Fruit fly (Drosophila melanogaster): ENCODE results near the gene Clic.

Clic gene

DNA sequence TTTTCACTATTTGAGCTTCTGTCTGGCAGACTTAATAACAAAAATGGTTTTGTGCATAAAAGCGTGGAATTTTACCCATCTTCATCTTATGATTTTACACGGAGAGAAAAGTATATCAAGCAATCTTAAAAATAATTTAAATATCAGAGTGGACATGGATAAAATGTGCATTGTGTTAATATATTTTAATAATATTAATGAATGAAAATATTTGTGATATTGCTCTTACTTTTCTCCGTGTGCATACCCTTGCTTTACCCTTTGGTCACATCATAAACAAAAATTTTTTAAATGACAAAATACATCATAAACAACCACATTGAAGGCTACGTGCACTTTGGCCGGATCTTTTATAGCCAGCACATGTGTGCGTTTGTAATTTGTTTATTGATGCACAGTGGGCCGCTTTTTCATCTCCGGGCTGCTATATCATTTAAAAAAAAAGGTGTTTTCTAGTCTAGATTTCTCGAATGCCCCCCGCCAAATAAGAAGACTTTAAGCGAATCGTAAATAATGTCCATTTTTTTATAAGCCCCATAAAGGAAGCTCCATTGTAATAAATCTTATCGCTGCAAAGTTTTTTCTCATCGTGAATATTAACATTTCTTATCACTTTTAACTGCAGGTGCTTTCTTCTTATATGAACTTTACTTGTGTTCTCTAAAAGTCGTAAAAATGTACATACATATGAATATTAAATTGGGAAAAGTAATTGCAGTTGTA, 57.5 kb downstream of the Clic start (continued):
- TF ChIP-seq Dbx (GFP tag; IDR thresholded peaks at IDR 0.05) = 0 out of 3 replicates have a peak, but pooled peaks have one; percentile 15
- no peak for TF ChIP-seq CG12299 (tag; optimal IDR thresholded peaks at IDR 0.05)
- no peak for TF ChIP-seq h (optimal IDR thresholded peaks at IDR 0.05)
- TF ChIP-seq CG14014 (GFP tag; IDR thresholded peaks at IDR 0.05) = peak; percentile 61
- no peak for TF ChIP-seq CG7357 (GFP tag; IDR thresholded peaks at IDR 0.05)
- no peak for TF ChIP-seq en (GFP tag; optimal IDR thresholded peaks at IDR 0.05)
- peak; percentile 46; the same call in 1 of the 2 replicates for TF ChIP-seq Oaz (GFP tag; IDR thresholded peaks at IDR 0.05)
- no peak for TF ChIP-seq tup (GFP tag; optimal IDR thresholded peaks at IDR 0.05)
- peak; percentile 81 for TF ChIP-seq sens (GFP tag)
- peak; percentile 41 for TF ChIP-seq caup (GFP tag; optimal IDR thresholded peaks at IDR 0.05; ENCODE audit: severe bottlenecking)
- peak; percentile 42 for TF ChIP-seq CG17829 (tag; optimal IDR thresholded peaks at IDR 0.05)
- no peak for TF ChIP-seq NC2α (GFP tag; optimal IDR thresholded peaks at IDR 0.05)
- peak; percentile 33; the same call in 1 of the 3 replicates for TF ChIP-seq ase (GFP tag; IDR thresholded peaks at IDR 0.05)
- no peak for TF ChIP-seq Gsc (GFP tag; IDR thresholded peaks at IDR 0.05)
- peak; percentile 41 for TF ChIP-seq sd (tag; optimal IDR thresholded peaks at IDR 0.05)
- no peak for TF ChIP-seq CG9932 (GFP tag; IDR thresholded peaks at IDR 0.05)
- TF ChIP-seq CG9727 (GFP tag; optimal IDR thresholded peaks at IDR 0.05) = peak; percentile 27
- TF ChIP-seq Elba2 (GFP tag; optimal IDR thresholded peaks at IDR 0.05) = no peak
- peak; percentile 44 for TF ChIP-seq CG2875 (GFP tag; optimal IDR thresholded peaks at IDR 0.05)
- TF ChIP-seq gce (GFP tag; IDR thresholded peaks at IDR 0.05) = no peak
- TF ChIP-seq cato (GFP tag; optimal IDR thresholded peaks at IDR 0.05; ENCODE audit: borderline replicate concordance) = no peak
- no peak for TF ChIP-seq ftz-f1 (GFP tag; optimal IDR thresholded peaks at IDR 0.05)
- TF ChIP-seq nerfin-2 (GFP tag; IDR thresholded peaks at IDR 0.05; ENCODE audit: partially characterized antibody) = no peak
- no peak for TF ChIP-seq CG7372 (GFP tag; IDR thresholded peaks at IDR 0.05)
- no peak for TF ChIP-seq Six4 (GFP tag; optimal IDR thresholded peaks at IDR 0.05)
- TF ChIP-seq Myb (GFP tag; optimal IDR thresholded peaks at IDR 0.05) = no peak
- TF ChIP-seq onecut (GFP tag; IDR thresholded peaks at IDR 0.05) = 0 out of 2 replicates have a peak, but pooled peaks have one; percentile 8
- TF ChIP-seq CG2678 (tag; optimal IDR thresholded peaks at IDR 0.05) = peak; percentile 63
- TF ChIP-seq mld (GFP tag; IDR thresholded peaks at IDR 0.05; ENCODE audit: partially characterized antibody) = no peak
- no peak for TF ChIP-seq fu2 (GFP tag; optimal IDR thresholded peaks at IDR 0.05)
- no peak for TF ChIP-seq CHES-1-like (GFP tag; optimal IDR thresholded peaks at IDR 0.05)
- no peak for TF ChIP-seq btn (GFP tag; optimal IDR thresholded peaks at IDR 0.05)
- peak; percentile 57 for TF ChIP-seq Xrp1 (GFP tag; IDR thresholded peaks at IDR 0.05)
- TF ChIP-seq Awh (GFP tag; IDR thresholded peaks at IDR 0.05) = peak; percentile 28; the same call in 1 of the 2 replicates
- TF ChIP-seq Xbp1 (GFP tag; optimal IDR thresholded peaks at IDR 0.05) = peak; percentile 58
- peak; percentile 28; the same call in 1 of the 2 replicates for TF ChIP-seq chm (GFP tag; IDR thresholded peaks at IDR 0.05)
- no peak for TF ChIP-seq CG15514 (GFP tag; optimal IDR thresholded peaks at IDR 0.05)
- TF ChIP-seq CG32772 (GFP tag; IDR thresholded peaks at IDR 0.05) = peak; percentile 40
- peak; percentile 60 for TF ChIP-seq Rfx (GFP tag; IDR thresholded peaks at IDR 0.05)
- no peak for TF ChIP-seq gfzf (GFP tag; optimal IDR thresholded peaks at IDR 0.05)
- no peak for TF ChIP-seq cg (GFP tag; optimal IDR thresholded peaks at IDR 0.05)
- TF ChIP-seq seq (GFP tag; IDR thresholded peaks at IDR 0.05) = no peak
- TF ChIP-seq CG10959 (GFP tag; IDR thresholded peaks at IDR 0.05) = peak; percentile 31; the same call in 1 of the 2 replicates
- TF ChIP-seq ap (GFP tag; IDR thresholded peaks at IDR 0.05) = no peak
- TF ChIP-seq CG9797 (GFP tag; optimal IDR thresholded peaks at IDR 0.05) = no peak
- no peak for TF ChIP-seq danr (GFP tag; IDR thresholded peaks at IDR 0.05)
- peak; percentile 15 for TF ChIP-seq CG1602 (GFP tag; optimal IDR thresholded peaks at IDR 0.05)
- no peak for TF ChIP-seq Trl (optimal IDR thresholded peaks at IDR 0.05)
- peak; percentile 5 for TF ChIP-seq Trl (GFP tag; optimal IDR thresholded peaks at IDR 0.05)
- TF ChIP-seq bowl (GFP tag; IDR thresholded peaks at IDR 0.05) = no peak
- no peak for TF ChIP-seq sim (GFP tag; IDR thresholded peaks at IDR 0.05)
